Fruit fly (Drosophila melanogaster) whole organism, wandering third instar larva: ENCODE measurements around the gene fon.

Experiments
- Abd-B ChIP-seq: fragments of >200 bp; optimal IDR thresholded peaks from 2 replicates; lab custom pipeline; 2017; ENCODE audit warnings: missing biosample characterization, missing genetic modification characterization
- CG32264 ChIP-seq: fragments of 200-800 bp; sonication (Bioruptor generic); optimal IDR thresholded peaks from 2 replicates; lab custom pipeline; 2016; ENCODE audit warnings: missing biosample characterization, missing genetic modification characterization
- HLH106 ChIP-seq: fragments of 200-800 bp; optimal IDR thresholded peaks from 3 replicates; lab custom pipeline; 2019; ENCODE audit warnings: missing biosample characterization, mild to moderate bottlenecking, missing genetic modification characterization, moderate library complexity
- Rel ChIP-seq, 2 experiments: fragments of 200-800 bp; sonication (Bioruptor generic) in 1 of 2; optimal IDR thresholded peaks; 2 replicates in 1 of 2; 3 replicates in 1 of 2; lab custom pipeline; 2016 to 2019; ENCODE audit warnings: mild to moderate bottlenecking in 2 of 2, missing biosample characterization in 2 of 2, missing genetic modification characterization in 2 of 2, moderate library complexity in 1 of 2
- Sp1 ChIP-seq: fragments of 200-800 bp; sonication (Bioruptor generic); optimal IDR thresholded peaks from 3 replicates; lab custom pipeline; 2019; ENCODE audit warnings: missing biosample characterization, mild to moderate bottlenecking, missing genetic modification characterization, moderate library complexity
- brk ChIP-seq: fragments of 200-800 bp; sonication (Bioruptor generic); optimal IDR thresholded peaks from 2 replicates; lab custom pipeline; 2016; ENCODE audit warnings: missing biosample characterization, mild to moderate bottlenecking, missing genetic modification characterization
- foxo ChIP-seq, 2 experiments: fragments of 200-800 bp; sonication (Bioruptor generic); optimal IDR thresholded peaks; 2 replicates in 1 of 2; 3 replicates in 1 of 2; lab custom pipeline; 2016 to 2017; ENCODE audit warnings: missing biosample characterization in 2 of 2, missing genetic modification characterization in 2 of 2
- h ChIP-seq: fragments of 200-800 bp; sonication (Bioruptor generic); optimal IDR thresholded peaks from 3 replicates; lab custom pipeline; 2016; ENCODE audit warnings: missing biosample characterization, mild to moderate bottlenecking, missing genetic modification characterization
- pan ChIP-seq: fragments of >200 bp; optimal IDR thresholded peaks from 2 replicates; lab custom pipeline; 2017
- psq ChIP-seq: fragments of 200-800 bp; sonication (Bioruptor generic); optimal IDR thresholded peaks from 3 replicates; lab custom pipeline; 2017; ENCODE audit warnings: missing biosample characterization, mild to moderate bottlenecking, missing genetic modification characterization, moderate library complexity
- rgr ChIP-seq: fragments of 200-800 bp; sonication (Bioruptor generic); optimal IDR thresholded peaks from 3 replicates; lab custom pipeline; 2016; ENCODE audit warnings: missing biosample characterization, mild to moderate bottlenecking, missing genetic modification characterization

DNA sequence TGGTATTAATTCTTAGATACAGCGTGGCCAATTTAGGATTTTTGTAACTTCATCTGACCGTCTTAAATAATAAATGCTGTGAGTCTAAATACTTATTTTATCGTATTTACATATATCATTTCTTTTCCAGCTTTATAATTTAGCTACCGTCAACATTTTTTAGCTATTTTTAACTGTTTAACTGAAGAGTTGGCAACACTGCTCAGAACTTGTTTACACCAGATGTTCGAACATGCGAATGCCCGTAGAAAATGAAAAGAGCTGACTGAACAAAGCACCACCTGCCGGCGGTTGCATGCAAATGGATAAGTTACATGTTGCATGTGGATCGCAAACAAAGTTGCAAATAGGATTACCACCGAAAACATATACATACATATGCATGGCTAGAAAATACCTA, 22.5 kb downstream of the fon start:
- TF ChIP-seq brk (no peak), foxo (GFP tag; optimal IDR thresholded peaks at IDR 0.05; lab: Kevin White, UChicago) (peak in 1 of 2 experiments; percentile 6), psq (GFP tag; lab: Kevin White, UChicago) (no peak), HLH106 (tag; lab: Kevin White, UChicago) (peak; percentile 14), CG32264 (GFP tag; lab: Kevin White, UChicago) (no peak), Rel (GFP tag; optimal IDR thresholded peaks at IDR 0.05; lab: Kevin White, UChicago) (no peak), Rel (tag; optimal IDR thresholded peaks at IDR 0.05; lab: Kevin White, UChicago) (no peak), h (GFP tag; lab: Kevin White, UChicago) (peak; percentile 2), Sp1 (GFP tag; lab: Kevin White, UChicago) (no peak), rgr (GFP tag; lab: Kevin White, UChicago) (no peak), pan (lab: Kevin White, UChicago) (no peak), Abd-B (GFP tag; lab: Kevin White, UChicago) (no peak)
